Worm (Caenorhabditis elegans): ENCODE data around the gene F35C11.5.
A peak's percentile ranks its signal among the peaks of the same experiment; 100 is the strongest.

Gene F35C11.5

ce11 chrII:8218266-8218665, 35.3 kb upstream of the F35C11.5 start:
- TF ChIP-seq eyg-1 (tag; optimal IDR thresholded peaks at IDR 0.05) (no peak), tbx-7 (tag; optimal IDR thresholded peaks at IDR 0.05) (no peak)

- TF ChIP-seq sox-2 (GFP tag; IDR thresholded peaks at IDR 0.05) (no peak), ref-2 (tag; optimal IDR thresholded peaks at IDR 0.05) (no peak), fax-1 (tag; optimal IDR thresholded peaks at IDR 0.05) (no peak), ceh-48 (tag; optimal IDR thresholded peaks at IDR 0.05) (no peak), pat-9 (tag; optimal IDR thresholded peaks at IDR 0.05) (no peak), syd-9 (tag; optimal IDR thresholded peaks at IDR 0.05) (no peak), elt-4 (tag; optimal IDR thresholded peaks at IDR 0.05) (no peak), ceh-2 (tag; optimal IDR thresholded peaks at IDR 0.05) (no peak), C38D4.7 (GFP tag; optimal IDR thresholded peaks at IDR 0.05) (no peak), unc-86 (tag; optimal IDR thresholded peaks at IDR 0.05) (no peak), hlh-13 (GFP tag; optimal IDR thresholded peaks at IDR 0.05) (no peak), Y22D7AL.16 (tag; optimal IDR thresholded peaks at IDR 0.05) (no peak), unc-3 (GFP tag; conservative IDR thresholded peaks at IDR 0.05) (no peak), unc-3 (tag; optimal IDR thresholded peaks at IDR 0.05) (no peak), hlh-6 (tag; optimal IDR thresholded peaks at IDR 0.05) (no peak)
Observed at ce11 chrII:8220267-8220666, 33.3 kb upstream of the F35C11.5 start.

- TF ChIP-seq nfya-1 (tag; optimal IDR thresholded peaks at IDR 0.05) (peak; percentile 32), ceh-34 (tag; optimal IDR thresholded peaks at IDR 0.05) (no peak), unc-55 (GFP tag; optimal IDR thresholded peaks at IDR 0.05) (peak; percentile 30), ztf-16 (tag; optimal IDR thresholded peaks at IDR 0.05) (no peak), ceh-19 (GFP tag; optimal IDR thresholded peaks at IDR 0.05) (peak; percentile 37), ceh-31 (tag; optimal IDR thresholded peaks at IDR 0.05) (peak; percentile 6), elt-2 (tag; optimal IDR thresholded peaks at IDR 0.05) (peak; percentile 3), fkh-6 (tag; optimal IDR thresholded peaks at IDR 0.05) (no peak), hlh-30 (tag; optimal IDR thresholded peaks at IDR 0.05; ENCODE audit: insufficient read depth) (peak; percentile 49), pha-4 (tag; optimal IDR thresholded peaks at IDR 0.05) (no peak), ama-1 (optimal IDR thresholded peaks at IDR 0.05) (no peak)
Observed at ce11 chrII:8222309-8223065, 31.1 kb upstream of the F35C11.5 start, which contains the start of gene dab-1. TSS of gene dab-1 (plus strand) at chrII:8222386.

ce11 chrII:8223422-8223821, 30.1 kb upstream of the F35C11.5 start:
- TF ChIP-seq ceh-24 (tag; optimal IDR thresholded peaks at IDR 0.05): no peak
- TF ChIP-seq pros-1 (tag; optimal IDR thresholded peaks at IDR 0.05): no peak
- TF ChIP-seq che-1 (tag; optimal IDR thresholded peaks at IDR 0.05): no peak
- TF ChIP-seq madf-2 (tag; optimal IDR thresholded peaks at IDR 0.05): no peak
- peak; percentile 32; the same call in 1 of the 2 replicates for TF ChIP-seq sox-2 (GFP tag; IDR thresholded peaks at IDR 0.05)
- no peak for TF ChIP-seq ceh-9 (tag; optimal IDR thresholded peaks at IDR 0.05)
- no peak for TF ChIP-seq hlh-15 (tag; optimal IDR thresholded peaks at IDR 0.05)
- TF ChIP-seq zip-5 (tag; optimal IDR thresholded peaks at IDR 0.05): no peak
- no peak for TF ChIP-seq sdc-2 (tag; optimal IDR thresholded peaks at IDR 0.05)
- peak; percentile 59 for TF ChIP-seq ceh-31 (tag; optimal IDR thresholded peaks at IDR 0.05)
- no peak for TF ChIP-seq hlh-30 (tag; optimal IDR thresholded peaks at IDR 0.05; ENCODE audit: insufficient read depth)
- peak; percentile 87 for TF ChIP-seq pax-1 (tag; optimal IDR thresholded peaks at IDR 0.05)
